Fruit fly (Drosophila melanogaster) Kc167 (cell line): Measurements from ENCODE around the gene fy.

Experiments used
- Myc ChIP-seq: fragments of >200 bp; optimal IDR thresholded peaks from 2 replicates; lab custom pipeline; 2017; ENCODE audit warnings: missing external identifiers
- Sin3A ChIP-seq: fragments of >200 bp; optimal IDR thresholded peaks from 2 replicates; lab custom pipeline; 2018; ENCODE audit warnings: missing external identifiers
- h ChIP-seq: fragments of >200 bp; optimal IDR thresholded peaks from 3 replicates; lab custom pipeline; 2018; ENCODE audit warnings: missing external identifiers
- insv ChIP-seq: fragments of >200 bp; optimal IDR thresholded peaks from 3 replicates; lab custom pipeline; 2018; ENCODE audit warnings: missing external identifiers
- psq ChIP-seq: fragments of >200 bp; optimal IDR thresholded peaks from 2 replicates; lab custom pipeline; 2017; ENCODE audit warnings: missing external identifiers
- ttk ChIP-seq: sonication (Bioruptor generic); optimal IDR thresholded peaks from 2 replicates; lab custom pipeline; 2017; ENCODE audit warnings: missing external identifiers

fy gene

dm6 chr2L:8384108-8384601 is 18.9 kb downstream of the fy start, which contains the start of the genes Dad1 and CG13384:
Gene Dad1, minus strand, starts transcription at chr2L:8384137.
Gene CG13384, plus strand, starts transcription at chr2L:8384455.
- TF ChIP-seq h (lab: Kevin White, UChicago), result no peak
- no peak for TF ChIP-seq psq (lab: Kevin White, UChicago)
- no peak for TF ChIP-seq Sin3A
- no peak for TF ChIP-seq insv (lab: Kevin White, UChicago)
- no peak for TF ChIP-seq Myc (lab: Kevin White, UChicago)
- no peak for TF ChIP-seq ttk (lab: Kevin White, UChicago)

dm6 chr2L:8382646-8383045 is 20.4 kb downstream of the fy start, which contains the start of the genes CG13392 and Rcd4:
Gene CG13392, minus strand, starts transcription at chr2L:8382807.
Gene Rcd4, plus strand, starts transcription at chr2L:8382861.
- no peak for TF ChIP-seq insv (lab: Kevin White, UChicago)
- TF ChIP-seq psq (lab: Kevin White, UChicago), result no peak
- no peak for TF ChIP-seq Sin3A
- TF ChIP-seq Myc (lab: Kevin White, UChicago), result no peak
- TF ChIP-seq h (lab: Kevin White, UChicago), result no peak
- TF ChIP-seq ttk (lab: Kevin White, UChicago), result no peak

dm6 chr2L:8381508-8382036 is 21.5 kb downstream of the fy start, which contains the start of gene AlaRS:
Gene AlaRS, minus strand, starts transcription at chr2L:8381764.
- TF ChIP-seq h (lab: Kevin White, UChicago) (no peak), psq (lab: Kevin White, UChicago) (no peak), ttk (lab: Kevin White, UChicago) (no peak), Sin3A (no peak), insv (lab: Kevin White, UChicago) (no peak), Myc (lab: Kevin White, UChicago) (no peak)

- TF ChIP-seq Sin3A (no peak), psq (lab: Kevin White, UChicago) (no peak), insv (lab: Kevin White, UChicago) (no peak), Myc (lab: Kevin White, UChicago) (no peak), h (lab: Kevin White, UChicago) (no peak), ttk (lab: Kevin White, UChicago) (no peak)
These were observed 26.4 kb downstream of the fy start, which contains the start of the genes CG13390 and CG17294 for dm6 chr2L:8376717-8377116. Gene CG13390, minus strand, starts transcription at chr2L:8376797. Gene CG17294, plus strand, starts transcription at chr2L:8377035.

- no peak for TF ChIP-seq h (lab: Kevin White, UChicago)
- TF ChIP-seq psq (lab: Kevin White, UChicago), result no peak
- TF ChIP-seq Myc (lab: Kevin White, UChicago), result no peak
- no peak for TF ChIP-seq insv (lab: Kevin White, UChicago)
- TF ChIP-seq Sin3A, result no peak
- TF ChIP-seq ttk (lab: Kevin White, UChicago), result no peak
These were observed 28.8 kb downstream of the fy start, which contains the start of gene Wdr82 for dm6 chr2L:8374235-8374634. Gene Wdr82, plus strand, starts transcription at chr2L:8374461.

- TF ChIP-seq psq (lab: Kevin White, UChicago), result no peak
- TF ChIP-seq ttk (lab: Kevin White, UChicago), result no peak
- no peak for TF ChIP-seq h (lab: Kevin White, UChicago)
- no peak for TF ChIP-seq Sin3A
- no peak for TF ChIP-seq Myc (lab: Kevin White, UChicago)
- TF ChIP-seq insv (lab: Kevin White, UChicago), result no peak
These were observed 30.8 kb downstream of the fy start for dm6 chr2L:8372248-8372647.

- no peak for TF ChIP-seq Sin3A
- no peak for TF ChIP-seq ttk (lab: Kevin White, UChicago)
- TF ChIP-seq Myc (lab: Kevin White, UChicago), result no peak
- TF ChIP-seq psq (lab: Kevin White, UChicago), result no peak
- TF ChIP-seq h (lab: Kevin White, UChicago), result no peak
- TF ChIP-seq insv (lab: Kevin White, UChicago), result no peak
These were observed 31.6 kb downstream of the fy start for dm6 chr2L:8371354-8371937.

- TF ChIP-seq ttk (lab: Kevin White, UChicago) (no peak), psq (lab: Kevin White, UChicago) (no peak), insv (lab: Kevin White, UChicago) (no peak), h (lab: Kevin White, UChicago) (no peak), Sin3A (no peak), Myc (lab: Kevin White, UChicago) (no peak)
These were observed 32.4 kb downstream of the fy start, which contains the start of gene CG17292 for dm6 chr2L:8370364-8371326. Gene CG17292, plus strand, starts transcription at chr2L:8370454.

dm6 chr2L:8365701-8366643 is 37.1 kb downstream of the fy start, which contains the start of gene Pp2A-29B:
Gene Pp2A-29B, plus strand, starts transcription at chr2L:8366038.
- no peak for TF ChIP-seq psq (lab: Kevin White, UChicago)
- TF ChIP-seq Myc (lab: Kevin White, UChicago), result no peak
- no peak for TF ChIP-seq ttk (lab: Kevin White, UChicago)
- TF ChIP-seq h (lab: Kevin White, UChicago), result no peak
